Worm (Caenorhabditis elegans) whole organism, early embryonic: ENCODE data around the gene ptp-2.

Experiments used
- ama-1 ChIP-seq: fragments of 150-350 bp; optimal IDR thresholded peaks from 2 replicates; lab custom pipeline; 2014
- ceh-36 ChIP-seq: sonication (generic microtip); optimal IDR thresholded peaks from 2 replicates; lab custom pipeline; 2016; ENCODE audit warnings: missing genetic modification characterization, inconsistent platforms, missing compliant biosample characterization
- ets-7 ChIP-seq: sonication (generic microtip); optimal IDR thresholded peaks from 2 replicates; lab custom pipeline; 2016; ENCODE audit warnings: missing genotype, missing genetic modification characterization, missing compliant biosample characterization
- flt-1 ChIP-seq: fragments of 200-800 bp; sonication (Bioruptor generic); IDR thresholded peaks from 2 replicates; pipeline ENCODE4 v1.3.6; 2022; ENCODE audit warnings: missing genetic modification characterization, missing compliant biosample characterization
- hmbx-1 ChIP-seq: sonication (generic microtip); optimal IDR thresholded peaks from 2 replicates; lab custom pipeline; 2016; ENCODE audit warnings: mild to moderate bottlenecking, missing genetic modification characterization, missing compliant biosample characterization
- pes-1 ChIP-seq: fragments of 200-800 bp; sonication (Bioruptor generic); IDR thresholded peaks from 2 replicates; pipeline ENCODE4 v1.3.6; 2022; ENCODE audit warnings: missing genetic modification reagents, missing genetic modification characterization, missing compliant biosample characterization
- sea-1 ChIP-seq: fragments of 200-800 bp; sonication (Bioruptor generic); conservative IDR thresholded peaks from 2 replicates; pipeline ENCODE4 v1.3.6; 2022; ENCODE audit warnings: missing genetic modification characterization, missing compliant biosample characterization

DNA sequence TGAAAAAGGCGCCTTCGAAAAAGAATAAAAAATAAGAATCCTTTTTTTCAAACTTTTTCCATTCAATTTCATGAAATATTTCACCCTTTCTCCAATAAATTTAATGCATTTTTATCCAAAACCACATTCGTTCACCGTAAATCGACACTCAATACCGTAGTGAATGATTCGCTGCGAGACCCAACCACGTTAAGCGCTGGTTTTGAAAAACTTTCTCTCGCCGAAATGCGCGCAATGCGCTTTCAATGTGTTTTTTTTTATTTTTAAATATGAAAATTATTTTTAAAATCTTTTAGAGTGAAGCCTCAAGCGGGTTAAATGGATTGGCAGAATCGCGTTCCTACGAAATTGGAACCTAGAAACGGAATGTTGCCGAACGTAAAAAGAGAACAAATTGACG is 12.2 kb upstream of the ptp-2 start, which contains the start of gene F59G1.8:
- TF ChIP-seq ama-1 (lab: Kevin White, UChicago): no peak
- TF ChIP-seq flt-1: no peak
- no peak for TF ChIP-seq ets-7 (tag; lab: Kevin White, UChicago)
- TF ChIP-seq sea-1 (GFP tag; lab: Robert Waterston, UW): no peak
- no peak for TF ChIP-seq ceh-36 (tag; lab: Kevin White, UChicago)
- no peak for TF ChIP-seq hmbx-1
- no peak for TF ChIP-seq pes-1 (GFP tag; lab: Robert Waterston, UW)
